Worm (Caenorhabditis elegans) whole organism, late embryonic: ENCODE data around the gene T13F2.2.

ENCODE experiments used
- C08G9.2 ChIP-seq: sonication (generic microtip); optimal IDR thresholded peaks from 2 replicates; lab custom pipeline; 2016; ENCODE audit warnings: mild to moderate bottlenecking, missing genetic modification characterization, moderate library complexity, missing compliant biosample characterization
- Y22D7AL.16 ChIP-seq: sonication (generic microtip); optimal IDR thresholded peaks from 2 replicates; lab custom pipeline; 2016; ENCODE audit warnings: missing genetic modification characterization, missing compliant biosample characterization
- ceh-18 ChIP-seq: sonication (generic microtip); optimal IDR thresholded peaks from 2 replicates; lab custom pipeline; 2016; ENCODE audit warnings: missing genetic modification characterization, missing compliant biosample characterization
- ceh-19 ChIP-seq: fragments of 200-800 bp; sonication (Bioruptor generic); optimal IDR thresholded peaks from 2 replicates; lab custom pipeline; 2018; ENCODE audit warnings: mild to moderate bottlenecking, missing genetic modification characterization, missing compliant biosample characterization
- ceh-2 ChIP-seq: sonication (generic microtip); optimal IDR thresholded peaks from 2 replicates; lab custom pipeline; 2016; ENCODE audit warnings: missing genotype, missing genetic modification characterization, missing compliant biosample characterization
- ceh-22 ChIP-seq: sonication (generic microtip); optimal IDR thresholded peaks from 2 replicates; lab custom pipeline; 2017; ENCODE audit warnings: missing biosample characterization, missing genetic modification characterization
- ceh-30 ChIP-seq: fragments of 150-350 bp; optimal IDR thresholded peaks from 2 replicates; lab custom pipeline; 2014; ENCODE audit warnings: missing biosample characterization, missing genetic modification characterization
- ceh-31 ChIP-seq: sonication (generic microtip); optimal IDR thresholded peaks from 2 replicates; lab custom pipeline; 2016; ENCODE audit warnings: missing genetic modification characterization, missing compliant biosample characterization
- ceh-34 ChIP-seq: sonication (generic microtip); optimal IDR thresholded peaks from 2 replicates; lab custom pipeline; 2016; ENCODE audit warnings: mild to moderate bottlenecking, missing genetic modification characterization, missing compliant biosample characterization
- ceh-45 ChIP-seq: fragments of 200-800 bp; sonication (Bioruptor generic); IDR thresholded peaks from 2 replicates; pipeline ENCODE4 v1.3.6; 2022; ENCODE audit warnings: missing genetic modification reagents, missing genetic modification characterization, missing compliant biosample characterization
- dmd-4 ChIP-seq: sonication (generic microtip); optimal IDR thresholded peaks from 2 replicates; lab custom pipeline; 2016; ENCODE audit warnings: borderline replicate concordance, missing genetic modification characterization, missing compliant biosample characterization
- elt-2 ChIP-seq: sonication (generic microtip); optimal IDR thresholded peaks from 2 replicates; lab custom pipeline; 2016; ENCODE audit warnings: missing genetic modification reagents, missing genetic modification characterization, missing compliant biosample characterization
- elt-4 ChIP-seq: sonication (generic microtip); optimal IDR thresholded peaks from 2 replicates; lab custom pipeline; 2016; ENCODE audit warnings: missing genetic modification characterization, missing compliant biosample characterization
- ets-4 ChIP-seq: sonication (generic microtip); optimal IDR thresholded peaks from 2 replicates; lab custom pipeline; 2016; ENCODE audit warnings: missing genetic modification characterization, missing compliant biosample characterization
- fkh-10 ChIP-seq: fragments of 150-350 bp; optimal IDR thresholded peaks from 2 replicates; lab custom pipeline; 2014; ENCODE audit warnings: missing biosample characterization, missing genetic modification reagents, missing genetic modification characterization
- fkh-6 ChIP-seq: sonication (generic microtip); optimal IDR thresholded peaks from 2 replicates; lab custom pipeline; 2016; ENCODE audit warnings: missing genetic modification characterization, missing compliant biosample characterization
- hlh-15 ChIP-seq: sonication (generic microtip); optimal IDR thresholded peaks from 2 replicates; lab custom pipeline; 2016; ENCODE audit warnings: missing genetic modification characterization, missing compliant biosample characterization
- hlh-30 ChIP-seq: sonication (generic microtip); optimal IDR thresholded peaks from 2 replicates; lab custom pipeline; 2017; ENCODE audit warnings: antibody characterized with exemption, missing genetic modification characterization, missing compliant biosample characterization; ENCODE audit not compliant: insufficient read depth
- lin-11 ChIP-seq: fragments of 200-800 bp; sonication (Bioruptor generic); optimal IDR thresholded peaks from 2 replicates; lab custom pipeline; 2018; ENCODE audit warnings: mild to moderate bottlenecking, missing genetic modification characterization, missing compliant biosample characterization
- nfya-1 ChIP-seq: sonication (generic microtip); optimal IDR thresholded peaks from 2 replicates; lab custom pipeline; 2017; ENCODE audit warnings: missing genetic modification characterization, mild to moderate bottlenecking, missing compliant biosample characterization, antibody characterized with exemption, moderate library complexity
- nhr-11 ChIP-seq: fragments of 150-350 bp; optimal IDR thresholded peaks from 2 replicates; lab custom pipeline; 2014; ENCODE audit warnings: missing biosample characterization, missing genetic modification characterization
- odd-2 ChIP-seq: sonication (generic microtip); optimal IDR thresholded peaks from 2 replicates; lab custom pipeline; 2017; ENCODE audit warnings: antibody characterized with exemption, mild to moderate bottlenecking, missing genetic modification characterization, missing compliant biosample characterization
- pha-2 ChIP-seq: sonication (generic microtip); optimal IDR thresholded peaks from 2 replicates; lab custom pipeline; 2017; ENCODE audit warnings: mild to moderate bottlenecking, missing genetic modification characterization, missing compliant biosample characterization
- pros-1 ChIP-seq: fragments of 150-350 bp; optimal IDR thresholded peaks from 2 replicates; lab custom pipeline; 2014; ENCODE audit warnings: missing biosample characterization, missing genetic modification reagents, missing genetic modification characterization
- rnt-1 ChIP-seq: sonication (generic microtip); optimal IDR thresholded peaks from 2 replicates; lab custom pipeline; 2016; ENCODE audit warnings: missing genetic modification characterization, missing compliant biosample characterization
- sox-2 ChIP-seq: fragments of 200-800 bp; sonication (Bioruptor generic); IDR thresholded peaks from 2 replicates; pipeline ENCODE4 v1.3.6; 2022; ENCODE audit warnings: missing genetic modification reagents, missing genetic modification characterization, missing compliant biosample characterization
- syd-9 ChIP-seq: sonication (generic microtip); optimal IDR thresholded peaks from 2 replicates; lab custom pipeline; 2016; ENCODE audit warnings: mild to moderate bottlenecking, missing genetic modification characterization, moderate library complexity, missing compliant biosample characterization
- tbx-2 ChIP-seq: sonication (generic microtip); optimal IDR thresholded peaks from 2 replicates; lab custom pipeline; 2016; ENCODE audit warnings: missing genetic modification characterization, missing compliant biosample characterization
- tbx-7 ChIP-seq: sonication (generic microtip); optimal IDR thresholded peaks from 2 replicates; lab custom pipeline; 2016; ENCODE audit warnings: missing genotype, missing genetic modification characterization, missing compliant biosample characterization
- ttx-3 ChIP-seq: sonication (generic microtip); optimal IDR thresholded peaks from 2 replicates; lab custom pipeline; 2016; ENCODE audit warnings: missing genetic modification reagents, missing genetic modification characterization, missing compliant biosample characterization
- unc-3 ChIP-seq, 2 experiments: fragments of 200-800 bp in 1 of 2; sonication (Bioruptor generic) in 1 of 2; sonication (generic microtip) in 1 of 2; conservative IDR thresholded peaks in 1 of 2; optimal IDR thresholded peaks in 1 of 2; 2 replicates each; pipeline versions ENCODE4 v1.3.6 to Lab custom; 2016 to 2022; ENCODE audit warnings: missing compliant biosample characterization in 2 of 2, missing genetic modification characterization in 2 of 2, missing genetic modification reagents in 1 of 2
- unc-42 ChIP-seq: sonication (generic microtip); optimal IDR thresholded peaks from 2 replicates; lab custom pipeline; 2016; ENCODE audit warnings: missing genotype, missing genetic modification characterization, missing compliant biosample characterization
- unc-55 ChIP-seq: sonication (generic microtip); optimal IDR thresholded peaks from 2 replicates; lab custom pipeline; 2017; ENCODE audit warnings: missing biosample characterization, missing genetic modification reagents, missing genetic modification characterization
- ztf-16 ChIP-seq: sonication (generic microtip); optimal IDR thresholded peaks from 2 replicates; lab custom pipeline; 2017; ENCODE audit warnings: missing genetic modification characterization, missing compliant biosample characterization

The T13F2.2 gene

ce11 chrIV:9789496-9789895 lies 7.7 kb downstream of the T13F2.2 start, which contains the start of gene T13F2.4:
Gene T13F2.4, plus strand, starts transcription at chrIV:9789796.
- TF ChIP-seq ttx-3 (no peak), ceh-22 (tag; lab: Kevin White, UChicago) (no peak), tbx-7 (no peak), pha-2 (no peak), ets-4 (no peak), fkh-6 (tag; lab: Kevin White, UChicago) (no peak), ceh-30 (tag; lab: Kevin White, UChicago) (no peak), fkh-10 (GFP tag; lab: Kevin White, UChicago) (no peak), lin-11 (tag; lab: Kevin White, UChicago) (no peak), syd-9 (no peak), unc-3 (GFP tag; conservative IDR thresholded peaks at IDR 0.05; lab: Robert Waterston, UW) (no peak), unc-3 (tag; optimal IDR thresholded peaks at IDR 0.05; lab: Kevin White, UChicago) (no peak), sox-2 (GFP tag; lab: Robert Waterston, UW) (no peak), unc-42 (tag; lab: Kevin White, UChicago) (no peak), elt-4 (tag; lab: Kevin White, UChicago) (no peak), hlh-30 (tag; lab: Kevin White, UChicago) (no peak), Y22D7AL.16 (tag; lab: Kevin White, UChicago) (no peak), tbx-2 (tag; lab: Kevin White, UChicago) (no peak), dmd-4 (tag; lab: Kevin White, UChicago) (no peak), pros-1 (tag; lab: Kevin White, UChicago) (no peak), ceh-18 (tag; lab: Kevin White, UChicago) (no peak)

- TF ChIP-seq unc-42 (tag; lab: Kevin White, UChicago): no peak
- no peak for TF ChIP-seq ets-4
- TF ChIP-seq ztf-16 (tag; lab: Kevin White, UChicago): no peak
- TF ChIP-seq ceh-19 (GFP tag; lab: Kevin White, UChicago): no peak
- no peak for TF ChIP-seq ceh-22 (tag; lab: Kevin White, UChicago)
- TF ChIP-seq ceh-34 (tag; lab: Kevin White, UChicago): no peak
- TF ChIP-seq unc-55: no peak
- no peak for TF ChIP-seq hlh-15 (tag; lab: Kevin White, UChicago)
- TF ChIP-seq ceh-2: no peak
- no peak for TF ChIP-seq tbx-2 (tag; lab: Kevin White, UChicago)
Measured at ce11 chrIV:9784689-9785088, 12.5 kb downstream of the T13F2.2 start, which contains the start of gene sre-4. Gene sre-4, minus strand, starts transcription at chrIV:9784789.

ce11 chrIV:9778016-9778415 lies 19.1 kb downstream of the T13F2.2 start, which contains the start of gene T13F2.6:
Gene T13F2.6, plus strand, starts transcription at chrIV:9778321.
- TF ChIP-seq unc-42 (tag; lab: Kevin White, UChicago): no peak
- TF ChIP-seq ceh-31 (tag; lab: Kevin White, UChicago): no peak
- no peak for TF ChIP-seq ceh-18 (tag; lab: Kevin White, UChicago)
- TF ChIP-seq, all 69 proteins: peak for 0

- peak; percentile 50 for TF ChIP-seq rnt-1 (tag; lab: Kevin White, UChicago)
- no peak for TF ChIP-seq nhr-11 (tag; lab: Kevin White, UChicago)
- TF ChIP-seq ceh-2: peak; percentile 69
- no peak for TF ChIP-seq ceh-45 (GFP tag; lab: Robert Waterston, UW)
- peak; percentile 66 for TF ChIP-seq ets-4
- TF ChIP-seq ceh-31 (tag; lab: Kevin White, UChicago): peak; percentile 92
- TF ChIP-seq tbx-7: peak; percentile 37
- peak; percentile 20 for TF ChIP-seq nfya-1 (tag; lab: Kevin White, UChicago)
- TF ChIP-seq odd-2 (tag; lab: Kevin White, UChicago): no peak
- TF ChIP-seq elt-2 (tag; lab: Kevin White, UChicago): no peak
- peak; percentile 83 for TF ChIP-seq C08G9.2 (tag; lab: Kevin White, UChicago)
- TF ChIP-seq unc-42 (tag; lab: Kevin White, UChicago): peak; percentile 54
- peak; percentile 45 for TF ChIP-seq tbx-2 (tag; lab: Kevin White, UChicago)
- TF ChIP-seq, all 69 proteins: peak for 9
Measured at ce11 chrIV:9777535-9777934, 19.6 kb downstream of the T13F2.2 start, which contains the start of gene sna-2. Gene sna-2, minus strand, starts transcription at chrIV:9777634.
